Fruit fly (Drosophila melanogaster): ENCODE measurements around the gene CG32249.

CG32249 gene

DNA sequence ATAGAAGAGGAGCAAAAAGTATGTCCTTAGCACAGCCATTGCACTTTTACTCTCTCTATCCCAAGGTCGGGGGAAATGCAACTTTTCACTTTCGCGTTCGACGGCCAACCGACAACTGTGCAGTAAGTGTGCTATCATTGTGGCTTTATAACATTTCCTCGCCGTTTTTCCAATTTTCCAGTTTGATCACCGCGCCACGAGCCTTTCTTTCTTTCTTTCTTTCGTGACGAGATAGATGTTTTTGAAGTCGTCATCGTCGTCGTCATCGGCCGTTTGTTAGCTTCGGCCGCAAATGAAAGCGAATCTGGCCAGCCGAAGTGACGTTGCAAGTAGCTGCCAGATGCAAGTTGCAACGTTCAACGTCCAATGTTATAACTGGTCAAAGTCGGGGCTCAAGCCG, 30.6 kb downstream of the CG32249 start, which contains the start of gene CG13720:
Gene CG13720 (minus strand): TSS at position 101 of the 400 bp plus-strand sequence.
- TF ChIP-seq Blimp-1 (GFP tag; optimal IDR thresholded peaks at IDR 0.05): peak; percentile 67
- no peak for TF ChIP-seq pum (GFP tag; optimal IDR thresholded peaks at IDR 0.05)

DNA sequence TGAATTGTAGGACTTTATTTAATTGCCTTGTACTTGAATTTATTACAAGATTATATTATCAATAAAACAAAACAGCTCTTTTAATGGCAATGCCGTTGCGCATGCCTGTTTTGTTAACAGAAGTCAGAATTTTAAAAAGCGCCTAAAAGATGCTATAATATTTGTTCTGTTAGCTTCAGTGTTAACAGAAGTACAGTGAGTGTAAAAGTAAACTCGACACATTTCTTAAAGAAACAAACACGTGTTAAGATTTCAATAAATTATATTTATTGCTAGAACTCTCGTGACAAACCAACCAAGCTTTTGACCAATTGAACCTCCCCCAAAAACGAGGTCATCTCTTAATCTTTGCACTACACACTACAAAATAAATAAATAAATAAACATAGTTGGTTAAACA, 31.6 kb downstream of the CG32249 start:
- TF ChIP-seq CG15269 (tag; optimal IDR thresholded peaks at IDR 0.05): no peak
- peak; percentile 91 for TF ChIP-seq CG8388 (GFP tag; optimal IDR thresholded peaks at IDR 0.05)
- peak; percentile 39 for TF ChIP-seq stwl (tag; optimal IDR thresholded peaks at IDR 0.05)

DNA sequence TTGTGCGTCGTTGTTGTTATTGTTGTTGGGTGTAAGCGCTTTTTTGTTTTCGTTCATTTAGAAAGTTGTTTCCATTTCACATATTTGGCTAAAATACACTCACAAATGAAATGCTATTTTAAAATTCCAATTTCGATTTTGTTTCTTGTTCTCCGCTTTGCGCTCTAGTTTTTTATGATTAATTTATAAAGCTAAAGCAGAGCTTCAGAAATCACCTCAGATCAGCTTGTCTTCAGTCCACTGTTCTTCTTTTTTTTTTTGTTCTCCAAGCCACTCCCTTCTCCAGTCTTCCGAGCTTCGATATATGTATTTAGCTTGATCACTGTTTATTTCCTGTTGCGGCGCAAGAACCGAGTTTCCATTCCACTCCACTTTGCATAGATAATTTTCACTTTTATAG, 38.0 kb downstream of the CG32249 start:
- no peak for TF ChIP-seq PHDP (tag; optimal IDR thresholded peaks at IDR 0.05)
- no peak for TF ChIP-seq Tbp (GFP tag; optimal IDR thresholded peaks at IDR 0.05)
- peak; percentile 43 for TF ChIP-seq Blimp-1 (GFP tag; optimal IDR thresholded peaks at IDR 0.05)

DNA sequence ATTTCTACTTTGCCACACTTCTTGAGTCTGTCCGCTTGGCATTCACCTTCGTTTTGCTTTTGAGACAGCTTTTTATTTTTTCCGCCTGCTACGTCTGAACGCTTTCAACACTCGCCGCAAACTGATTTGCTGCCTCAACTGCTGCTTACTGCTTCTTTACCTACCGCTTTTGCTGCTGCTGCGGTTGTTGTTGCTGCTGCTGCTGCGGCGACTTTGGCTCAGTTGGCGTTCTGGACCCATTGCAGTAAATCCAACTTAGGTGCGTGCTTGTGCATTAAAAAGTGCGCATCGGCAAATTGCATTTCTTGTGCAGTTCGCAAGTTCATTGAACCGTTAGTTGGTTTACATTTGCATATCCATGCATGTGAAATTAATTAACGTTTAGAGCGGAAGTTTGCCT, 38.5 kb downstream of the CG32249 start, which contains the start of gene NT1:
Gene NT1 (minus strand): TSS at position 127 of the 400 bp plus-strand sequence.
- TF ChIP-seq Awh (GFP tag; IDR thresholded peaks at IDR 0.05): peak; percentile 15; the same call in 1 of the 2 replicates
- TF ChIP-seq C15 (GFP tag; IDR thresholded peaks at IDR 0.05): no peak
- TF ChIP-seq stc (GFP tag; IDR thresholded peaks at IDR 0.05): no peak
- no peak for TF ChIP-seq CG4282 (GFP tag; optimal IDR thresholded peaks at IDR 0.05)
- no peak for TF ChIP-seq CG31388 (GFP tag; optimal IDR thresholded peaks at IDR 0.05)
- 0 out of 3 replicates have a peak, but pooled peaks have one; percentile 25 for TF ChIP-seq sr (GFP tag; IDR thresholded peaks at IDR 0.05)
- TF ChIP-seq B-H2 (GFP tag; optimal IDR thresholded peaks at IDR 0.05): no peak
- TF ChIP-seq Dfd (GFP tag; optimal IDR thresholded peaks at IDR 0.05): peak in 1 of 2 experiments; percentile 50
- TF ChIP-seq Sry-β (GFP tag; optimal IDR thresholded peaks at IDR 0.05): no peak
- TF ChIP-seq ERR (GFP tag; optimal IDR thresholded peaks at IDR 0.05): no peak
- TF ChIP-seq Drgx (GFP tag; IDR thresholded peaks at IDR 0.05): 0 out of 2 replicates have a peak, but pooled peaks have one; percentile 13
- TF ChIP-seq Dp (GFP tag; optimal IDR thresholded peaks at IDR 0.05): no peak
- TF ChIP-seq CG13296 (GFP tag; optimal IDR thresholded peaks at IDR 0.05): no peak

DNA sequence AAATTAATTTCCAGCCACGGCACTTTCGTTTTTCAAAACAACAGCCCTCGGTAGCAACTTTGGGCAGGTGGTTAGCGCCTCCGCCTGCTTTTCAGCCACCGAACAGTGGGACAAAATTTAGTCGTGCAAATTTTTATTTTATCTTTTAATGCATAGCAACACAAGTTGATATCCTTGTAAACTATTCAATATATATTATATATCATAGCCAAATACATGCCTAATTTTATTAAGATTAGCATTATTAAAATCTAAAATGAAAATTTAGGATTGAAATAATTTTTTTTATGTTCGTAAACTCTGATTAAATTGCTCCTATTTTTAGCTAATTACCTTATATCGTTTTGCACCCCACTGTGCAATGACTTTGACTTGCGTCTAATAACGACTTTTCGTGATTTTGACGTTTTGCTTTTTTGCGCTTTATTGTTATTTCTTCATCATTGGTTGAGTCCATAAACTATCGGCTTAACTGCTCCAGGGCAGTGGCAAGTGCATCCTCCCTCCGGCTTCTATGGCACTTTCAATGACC, 39.2 kb downstream of the CG32249 start:
- TF ChIP-seq ATbp (GFP tag; optimal IDR thresholded peaks at IDR 0.05) (peak; percentile 27), Rfx (GFP tag; IDR thresholded peaks at IDR 0.05) (no peak), stwl (tag; optimal IDR thresholded peaks at IDR 0.05) (no peak), Oli (tag; optimal IDR thresholded peaks at IDR 0.05) (peak; percentile 34), Sox102F (GFP tag; optimal IDR thresholded peaks at IDR 0.05) (peak; percentile 64), lov (optimal IDR thresholded peaks at IDR 0.05) (no peak), lov (GFP tag; IDR thresholded peaks at IDR 0.05) (no peak), Blimp-1 (GFP tag; optimal IDR thresholded peaks at IDR 0.05) (peak; percentile 52), slbo (GFP tag; IDR thresholded peaks at IDR 0.05) (peak; percentile 12; the same call in 1 of the 2 replicates), CG10565 (GFP tag; optimal IDR thresholded peaks at IDR 0.05) (no peak), Hr51 (GFP tag; optimal IDR thresholded peaks at IDR 0.05) (peak in 1 of 2 experiments; percentile 67), CoRest (tag; optimal IDR thresholded peaks at IDR 0.05) (peak; percentile 40), CG10209 (GFP tag; optimal IDR thresholded peaks at IDR 0.05) (peak; percentile 5), CG7839 (tag; optimal IDR thresholded peaks at IDR 0.05) (peak; percentile 22), CG8388 (GFP tag; optimal IDR thresholded peaks at IDR 0.05) (peak; percentile 16), bsh (GFP tag; optimal IDR thresholded peaks at IDR 0.05) (peak in 1 of 2 experiments; percentile 2), sens (GFP tag) (peak; percentile 56), CG14014 (GFP tag; IDR thresholded peaks at IDR 0.05) (0 out of 2 replicates have a peak, but pooled peaks have one; percentile 29), grau (tag; optimal IDR thresholded peaks at IDR 0.05) (peak; percentile 60), CG13424 (tag; optimal IDR thresholded peaks at IDR 0.05) (peak; percentile 27), CG11695 (GFP tag; IDR thresholded peaks at IDR 0.05) (0 out of 3 replicates have a peak, but pooled peaks have one; percentile 11), fd3F (GFP tag; optimal IDR thresholded peaks at IDR 0.05) (peak; percentile 6), CG17385 (GFP tag; optimal IDR thresholded peaks at IDR 0.05) (peak; percentile 18), nmo (GFP tag; optimal IDR thresholded peaks at IDR 0.05) (peak; percentile 39), oc (tag; optimal IDR thresholded peaks at IDR 0.05) (peak; percentile 31), CG15269 (tag; optimal IDR thresholded peaks at IDR 0.05) (peak; percentile 61)
